Worm (Caenorhabditis elegans) whole organism, L2 larva: ENCODE measurements around the gene Y59H11AR.10.

Experiments used
- C34F6.9 ChIP-seq: fragments of 150-350 bp; optimal IDR thresholded peaks from 2 replicates; lab custom pipeline; 2014; ENCODE audit warnings: missing biosample characterization, missing genetic modification characterization
- F13H6.1 ChIP-seq: sonication (generic microtip); optimal IDR thresholded peaks from 2 replicates; lab custom pipeline; 2016; ENCODE audit warnings: missing genetic modification characterization, missing compliant biosample characterization
- Y55F3AM.14 ChIP-seq: fragments of 200-800 bp; sonication (Bioruptor generic); optimal IDR thresholded peaks from 2 replicates; lab custom pipeline; 2018; ENCODE audit warnings: mild to moderate bottlenecking, missing genetic modification characterization, missing compliant biosample characterization
- ZK546.5 ChIP-seq: sonication (generic microtip); optimal IDR thresholded peaks from 2 replicates; lab custom pipeline; 2017; ENCODE audit warnings: missing biosample characterization, missing genetic modification characterization
- alr-1 ChIP-seq: fragments of 150-350 bp; optimal IDR thresholded peaks from 2 replicates; lab custom pipeline; 2014; ENCODE audit warnings: missing biosample characterization, missing genetic modification characterization
- blmp-1 ChIP-seq: sonication (generic microtip); optimal IDR thresholded peaks from 2 replicates; lab custom pipeline; 2017; ENCODE audit warnings: missing genetic modification characterization, mild to moderate bottlenecking, missing compliant biosample characterization, antibody characterized with exemption, moderate library complexity; ENCODE audit not compliant: insufficient read depth
- ceh-16 ChIP-seq: fragments of 150-350 bp; optimal IDR thresholded peaks from 2 replicates; lab custom pipeline; 2014; ENCODE audit warnings: missing biosample characterization, missing genetic modification characterization
- ceh-82 ChIP-seq: fragments of 150-350 bp; optimal IDR thresholded peaks from 2 replicates; lab custom pipeline; 2014; ENCODE audit warnings: missing biosample characterization, missing genetic modification characterization
- crh-2 ChIP-seq: sonication (generic microtip); optimal IDR thresholded peaks from 2 replicates; lab custom pipeline; 2017; ENCODE audit warnings: missing biosample characterization, missing genetic modification characterization
- elt-1 ChIP-seq: fragments of 150-350 bp; optimal IDR thresholded peaks from 2 replicates; lab custom pipeline; 2014; ENCODE audit warnings: missing biosample characterization, missing genetic modification characterization
- fos-1 ChIP-seq: fragments of 150-350 bp; optimal IDR thresholded peaks from 2 replicates; lab custom pipeline; 2014; ENCODE audit warnings: missing biosample characterization, missing genetic modification characterization
- gmeb-1 ChIP-seq: fragments of 150-350 bp; optimal IDR thresholded peaks from 2 replicates; lab custom pipeline; 2014; ENCODE audit warnings: missing biosample characterization, missing genetic modification characterization
- lin-11 ChIP-seq: fragments of 150-350 bp; sonication (generic microtip); optimal IDR thresholded peaks from 2 replicates; lab custom pipeline; 2014; ENCODE audit warnings: missing biosample characterization, missing genetic modification characterization, inconsistent platforms, mixed read lengths
- lin-13 ChIP-seq: fragments of 150-350 bp; optimal IDR thresholded peaks from 2 replicates; lab custom pipeline; 2014; ENCODE audit warnings: missing biosample characterization, missing genetic modification reagents, missing genetic modification characterization
- lsy-2 ChIP-seq, 2 experiments: fragments of 150-350 bp in 1 of 2; sonication (generic microtip) in 1 of 2; optimal IDR thresholded peaks; 2 replicates each; lab custom pipeline; 2014 to 2017; ENCODE audit warnings: missing biosample characterization in 2 of 2, missing genetic modification characterization in 2 of 2
- mab-5 ChIP-seq: fragments of 150-350 bp; optimal IDR thresholded peaks from 2 replicates; lab custom pipeline; 2014; ENCODE audit warnings: missing biosample characterization, missing genetic modification characterization
- mbf-1 ChIP-seq: sonication (generic microtip); optimal IDR thresholded peaks from 2 replicates; lab custom pipeline; 2017; ENCODE audit warnings: missing biosample characterization, missing genetic modification characterization
- mdl-1 ChIP-seq, 2 experiments: fragments of 150-350 bp in 1 of 2; sonication (generic microtip) in 1 of 2; optimal IDR thresholded peaks; 2 replicates each; lab custom pipeline; 2017; ENCODE audit warnings: missing biosample characterization in 2 of 2, missing genetic modification characterization in 2 of 2
- nhr-10 ChIP-seq: sonication (generic microtip); optimal IDR thresholded peaks from 2 replicates; lab custom pipeline; 2017; ENCODE audit warnings: missing biosample characterization, missing genetic modification characterization
- nhr-12 ChIP-seq: fragments of 150-350 bp; optimal IDR thresholded peaks from 2 replicates; lab custom pipeline; 2014; ENCODE audit warnings: missing biosample characterization, missing genetic modification characterization
- nhr-129 ChIP-seq: fragments of 150-350 bp; optimal IDR thresholded peaks from 2 replicates; lab custom pipeline; 2014; ENCODE audit warnings: missing biosample characterization, missing genetic modification characterization
- nhr-21 ChIP-seq: fragments of 150-350 bp; optimal IDR thresholded peaks from 2 replicates; lab custom pipeline; 2014; ENCODE audit warnings: missing biosample characterization, missing genetic modification characterization
- nhr-23 ChIP-seq: fragments of 150-350 bp; optimal IDR thresholded peaks from 2 replicates; lab custom pipeline; 2014; ENCODE audit warnings: missing biosample characterization, missing genetic modification reagents, missing genetic modification characterization
- nhr-25 ChIP-seq: fragments of 150-350 bp; sonication (generic microtip); optimal IDR thresholded peaks from 3 replicates; lab custom pipeline; 2014; ENCODE audit warnings: missing biosample characterization, missing genetic modification characterization
- nhr-6 ChIP-seq: fragments of 150-350 bp; optimal IDR thresholded peaks from 2 replicates; lab custom pipeline; 2014; ENCODE audit warnings: missing biosample characterization, missing genetic modification characterization
- nhr-77 ChIP-seq: fragments of 150-350 bp; optimal IDR thresholded peaks from 2 replicates; lab custom pipeline; 2014; ENCODE audit warnings: missing biosample characterization, missing genetic modification characterization
- peb-1 ChIP-seq: fragments of 150-350 bp; optimal IDR thresholded peaks from 2 replicates; lab custom pipeline; 2014; ENCODE audit warnings: missing biosample characterization, missing genetic modification characterization
- sem-4 ChIP-seq: fragments of 150-350 bp; optimal IDR thresholded peaks from 2 replicates; lab custom pipeline; 2014; ENCODE audit warnings: missing biosample characterization, missing genetic modification reagents, missing genetic modification characterization
- sma-3 ChIP-seq: sonication (generic microtip); optimal IDR thresholded peaks from 2 replicates; lab custom pipeline; 2016; ENCODE audit warnings: missing genetic modification reagents, missing genetic modification characterization, missing compliant biosample characterization
- sma-9 ChIP-seq, 2 experiments: fragments of 150-350 bp in 1 of 2; sonication (generic microtip) in 1 of 2; optimal IDR thresholded peaks; 2 replicates each; lab custom pipeline; 2014 to 2016; ENCODE audit warnings: missing genetic modification characterization in 2 of 2, mild to moderate bottlenecking in 1 of 2, missing biosample characterization in 1 of 2, missing compliant biosample characterization in 1 of 2, missing genetic modification reagents in 1 of 2, moderate library complexity in 1 of 2
- snpc-4 ChIP-seq: fragments of 150-350 bp; optimal IDR thresholded peaks from 2 replicates; lab custom pipeline; 2014; ENCODE audit warnings: missing biosample characterization, missing genetic modification characterization
- unc-39 ChIP-seq: fragments of 150-350 bp; optimal IDR thresholded peaks from 2 replicates; lab custom pipeline; 2014; ENCODE audit warnings: missing biosample characterization, missing genetic modification characterization
- unc-55 ChIP-seq: fragments of 150-350 bp; sonication (generic microtip); optimal IDR thresholded peaks from 3 replicates; lab custom pipeline; 2014; ENCODE audit warnings: missing biosample characterization, missing genetic modification reagents, missing genetic modification characterization
- unc-62 ChIP-seq: fragments of 150-350 bp; optimal IDR thresholded peaks from 2 replicates; lab custom pipeline; 2014; ENCODE audit warnings: missing biosample characterization, missing genetic modification reagents, missing genetic modification characterization
- zag-1 ChIP-seq: fragments of 150-350 bp; optimal IDR thresholded peaks from 2 replicates; lab custom pipeline; 2014; ENCODE audit warnings: missing biosample characterization, missing genetic modification characterization
- ztf-1 ChIP-seq: fragments of 200-800 bp; sonication (Bioruptor generic); conservative IDR thresholded peaks from 2 replicates; pipeline ENCODE4 v1.3.6; 2022; ENCODE audit warnings: missing genetic modification characterization, missing compliant biosample characterization
- ztf-11 ChIP-seq: sonication (generic microtip); optimal IDR thresholded peaks from 2 replicates; lab custom pipeline; 2017; ENCODE audit warnings: missing biosample characterization, missing genetic modification characterization
- ztf-4 ChIP-seq: fragments of 150-350 bp; optimal IDR thresholded peaks from 2 replicates; lab custom pipeline; 2014; ENCODE audit warnings: missing biosample characterization, missing genetic modification characterization

The Y59H11AR.10 gene

DNA sequence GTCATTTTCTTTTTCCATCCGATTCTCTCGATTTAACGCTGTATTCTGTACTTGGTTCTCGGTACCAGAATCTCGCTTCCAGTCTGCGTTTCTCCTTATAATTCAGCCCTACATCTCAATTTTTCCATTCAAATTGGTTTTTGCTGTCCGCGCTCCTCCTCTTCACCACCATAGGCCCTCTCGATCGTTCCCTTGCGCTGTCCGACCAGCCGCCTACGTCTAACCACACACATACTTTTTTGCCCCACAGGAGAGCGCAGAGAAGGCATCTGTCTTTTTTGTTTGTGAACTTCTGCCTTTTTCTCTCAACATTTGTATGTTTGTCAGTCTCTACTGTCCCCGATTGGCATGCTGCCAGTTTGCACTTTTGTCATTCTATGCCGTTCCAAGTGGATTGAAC, 24.4 kb downstream of the Y59H11AR.10 start, which contains the start of gene F42A9.11 (continued):
- TF ChIP-seq nhr-129 = peak; percentile 55
- TF ChIP-seq ceh-16 (tag; lab: Kevin White, UChicago) = no peak
- TF ChIP-seq nhr-77 (tag; lab: Kevin White, UChicago) = no peak
- TF ChIP-seq ceh-82 = no peak
- no peak for TF ChIP-seq nhr-6
- TF ChIP-seq blmp-1 (tag; lab: Kevin White, UChicago) = peak; percentile 53
- TF ChIP-seq nhr-23 = no peak
- TF ChIP-seq zag-1 (tag; lab: Kevin White, UChicago) = no peak
- no peak for TF ChIP-seq nhr-10
- TF ChIP-seq ztf-1 (GFP tag; lab: Robert Waterston, UW) = no peak
- TF ChIP-seq sma-3 = peak; percentile 55
- TF ChIP-seq nhr-25 (tag; lab: Kevin White, UChicago) = peak; percentile 50
- no peak for TF ChIP-seq gmeb-1 (tag; lab: Kevin White, UChicago)
- TF ChIP-seq Y55F3AM.14 (GFP tag; lab: Kevin White, UChicago) = no peak

DNA sequence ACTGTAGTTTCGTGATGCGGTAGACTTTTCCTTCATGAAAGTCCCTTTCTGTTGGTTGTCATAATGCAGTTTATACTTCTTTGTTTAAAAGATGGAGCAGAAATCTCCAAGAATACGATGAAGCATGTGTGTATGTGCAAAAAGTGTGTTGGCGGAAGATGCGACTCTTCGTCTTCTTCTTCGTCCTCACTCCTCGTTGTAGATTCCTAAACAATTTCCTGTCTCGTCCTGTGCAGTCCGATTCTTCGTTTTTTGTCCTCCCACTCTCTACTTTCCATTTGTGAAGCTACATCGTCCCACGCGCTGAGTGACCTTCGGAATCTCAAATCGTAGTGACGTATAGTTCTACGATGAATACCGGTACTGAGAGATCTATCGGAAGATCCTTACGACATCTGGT, 25.3 kb downstream of the Y59H11AR.10 start:
- TF ChIP-seq crh-2 (tag; lab: Kevin White, UChicago) (no peak), sma-9 (GFP tag; optimal IDR thresholded peaks at IDR 0.05; lab: Kevin White, UChicago) (no peak), sma-9 (tag; optimal IDR thresholded peaks at IDR 0.05; lab: Kevin White, UChicago) (no peak), fos-1 (tag; lab: Kevin White, UChicago) (no peak), mab-5 (tag; lab: Kevin White, UChicago) (no peak), elt-1 (tag; lab: Kevin White, UChicago) (no peak), lin-11 (tag; lab: Kevin White, UChicago) (no peak), blmp-1 (tag; lab: Kevin White, UChicago) (no peak), nhr-21 (tag; lab: Kevin White, UChicago) (no peak), nhr-12 (tag; lab: Kevin White, UChicago) (no peak), ztf-1 (GFP tag; lab: Robert Waterston, UW) (no peak), ZK546.5 (no peak), nhr-25 (tag; lab: Kevin White, UChicago) (no peak), lin-13 (GFP tag; lab: Kevin White, UChicago) (no peak), alr-1 (tag; lab: Kevin White, UChicago) (no peak), unc-39 (no peak), zag-1 (tag; lab: Kevin White, UChicago) (no peak), F13H6.1 (no peak), mdl-1 (tag; optimal IDR thresholded peaks at IDR 0.05; lab: Kevin White, UChicago) (no peak), peb-1 (tag; lab: Kevin White, UChicago) (no peak), unc-62 (GFP tag; lab: Kevin White, UChicago) (no peak)

DNA sequence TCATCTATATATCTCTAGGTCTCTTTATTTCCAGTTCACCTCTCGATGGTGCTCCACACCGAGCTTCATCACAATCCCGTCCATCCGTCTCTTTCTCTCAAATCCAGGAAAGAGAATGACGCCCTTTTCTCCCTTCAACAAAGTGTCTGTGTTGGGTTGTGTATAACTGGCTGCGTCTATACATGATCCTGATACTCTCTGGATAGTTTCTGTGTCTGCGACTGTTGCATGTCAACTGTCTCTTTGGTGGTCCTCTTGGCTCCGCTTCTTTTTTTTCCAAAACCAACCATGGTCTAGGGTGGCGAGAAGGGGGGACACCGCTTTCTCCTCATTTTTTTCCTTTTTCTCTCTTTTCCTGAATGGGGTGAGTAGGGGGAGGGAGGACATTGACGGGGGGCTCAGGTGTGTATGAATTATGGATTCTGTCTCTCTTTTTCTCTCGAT, 26.7 kb downstream of the Y59H11AR.10 start:
- TF ChIP-seq crh-2 (tag; lab: Kevin White, UChicago) (peak; percentile 59), unc-55 (peak; percentile 65), mdl-1 (tag; optimal IDR thresholded peaks at IDR 0.05; lab: Kevin White, UChicago) (peak in 1 of 2 experiments; percentile 36), snpc-4 (tag; lab: Kevin White, UChicago) (peak; percentile 39), mbf-1 (no peak), blmp-1 (tag; lab: Kevin White, UChicago) (no peak), ztf-4 (tag; lab: Kevin White, UChicago) (peak; percentile 61), F13H6.1 (peak; percentile 86), lsy-2 (tag; optimal IDR thresholded peaks at IDR 0.05; lab: Kevin White, UChicago) (peak; percentile 35 to 59), C34F6.9 (tag; lab: Kevin White, UChicago) (peak; percentile 59), nhr-77 (tag; lab: Kevin White, UChicago) (no peak), ztf-11 (tag; lab: Kevin White, UChicago) (no peak), sma-9 (GFP tag; optimal IDR thresholded peaks at IDR 0.05; lab: Kevin White, UChicago) (peak; percentile 63), sma-9 (tag; optimal IDR thresholded peaks at IDR 0.05; lab: Kevin White, UChicago) (no peak), sem-4 (peak; percentile 56), nhr-129 (peak; percentile 83)
- TF ChIP-seq, all 48 proteins: peak for 11
